Fruit fly (Drosophila melanogaster) whole organism, pupa: ENCODE measurements around the gene CG33286.

Experiments used
- CG10348 ChIP-seq: fragments of 200-800 bp; sonication (Bioruptor generic); IDR thresholded peaks from 2 replicates; pipeline ENCODE4 v1.3.6; 2022; ENCODE audit warnings: missing biosample characterization, missing genetic modification characterization
- CG12605 ChIP-seq: fragments of 200-800 bp; sonication (Bioruptor generic); IDR thresholded peaks from 2 replicates; pipeline ENCODE4 v1.3.6; 2022; ENCODE audit warnings: missing biosample characterization, missing genetic modification characterization
- CG32121 ChIP-seq: fragments of 200-800 bp; sonication (Bioruptor generic); IDR thresholded peaks from 2 replicates; pipeline ENCODE4 v1.3.6; 2022; ENCODE audit warnings: missing biosample characterization, missing genetic modification characterization
- CG9948 ChIP-seq: fragments of 200-800 bp; sonication (Bioruptor generic); optimal IDR thresholded peaks from 2 replicates; lab custom pipeline; 2018; ENCODE audit warnings: missing biosample characterization, mild to moderate bottlenecking, missing genetic modification characterization, moderate library complexity
- Snoo ChIP-seq: fragments of 200-800 bp; sonication (Bioruptor generic); optimal IDR thresholded peaks from 3 replicates; lab custom pipeline; 2017; ENCODE audit warnings: missing biosample characterization, mild to moderate bottlenecking, missing genetic modification characterization, inconsistent platforms

DNA sequence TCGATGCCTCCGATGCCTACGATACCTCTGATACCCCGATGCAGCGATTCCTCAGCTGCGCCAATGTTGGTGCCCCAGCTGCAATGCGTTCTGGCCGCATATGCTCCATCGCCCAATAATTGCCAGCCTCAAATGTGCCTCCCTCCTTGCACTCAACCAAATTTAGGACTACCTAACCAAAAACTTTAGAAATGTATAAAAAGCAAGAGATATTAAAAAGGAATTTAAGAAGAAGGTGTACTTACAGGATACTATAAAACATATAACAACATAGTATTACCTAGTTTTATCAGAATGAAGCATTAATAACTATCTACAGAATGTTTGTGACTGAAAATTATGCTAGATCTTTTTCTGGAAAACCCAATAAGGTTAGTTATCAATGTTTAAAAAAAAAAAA, 7.2 kb upstream of the CG33286 start:
- no peak for TF ChIP-seq Snoo (tag; lab: Kevin White, UChicago)
- no peak for TF ChIP-seq CG10348 (GFP tag; lab: Robert Waterston, UW)
- no peak for TF ChIP-seq CG12605 (GFP tag; lab: Robert Waterston, UW)
- peak; percentile 30 for TF ChIP-seq CG9948 (tag; lab: Kevin White, UChicago)
- no peak for TF ChIP-seq CG32121 (GFP tag; lab: Robert Waterston, UW)
